Worm (Caenorhabditis elegans) whole organism, early embryonic: Measurements from ENCODE around the gene srsx-12.

Source experiments
- hmbx-1 ChIP-seq: sonication (generic microtip); optimal IDR thresholded peaks from 2 replicates; lab custom pipeline; 2016; ENCODE audit warnings: mild to moderate bottlenecking, missing genetic modification characterization, missing compliant biosample characterization
- sea-1 ChIP-seq: fragments of 200-800 bp; sonication (Bioruptor generic); conservative IDR thresholded peaks from 2 replicates; pipeline ENCODE4 v1.3.6; 2022; ENCODE audit warnings: missing genetic modification characterization, missing compliant biosample characterization

DNA sequence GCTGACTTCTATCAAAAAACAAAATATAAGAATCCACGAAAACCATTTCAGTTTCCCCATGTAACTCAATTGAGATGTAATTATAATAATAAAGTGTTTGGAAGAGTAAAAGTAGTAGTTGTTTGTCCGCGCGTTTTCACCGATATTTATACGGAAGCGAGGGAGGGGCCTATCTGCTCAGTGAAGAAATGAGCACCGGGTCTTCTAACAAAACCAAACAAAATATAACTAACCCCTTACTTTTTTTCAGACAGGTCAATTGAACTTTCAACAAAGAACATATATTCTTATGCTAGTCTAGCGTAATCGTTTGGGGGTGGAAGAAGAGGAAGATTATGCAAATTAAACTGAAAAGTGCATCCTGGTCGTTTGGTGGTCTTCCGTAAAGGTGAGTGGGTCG, 14.4 kb upstream of the srsx-12 start, which contains the start of gene ncx-9:
- TF ChIP-seq sea-1 (GFP tag; lab: Robert Waterston, UW) (no peak), hmbx-1 (no peak)
